Worm (Caenorhabditis elegans) whole organism, L2 larva: Measurements from ENCODE around the gene zak-1.

Experiments used
- R02D3.7 ChIP-seq: fragments of 150-350 bp; optimal IDR thresholded peaks from 2 replicates; lab custom pipeline; 2014; ENCODE audit warnings: missing biosample characterization, missing genetic modification characterization
- alr-1 ChIP-seq: fragments of 150-350 bp; optimal IDR thresholded peaks from 2 replicates; lab custom pipeline; 2014; ENCODE audit warnings: missing biosample characterization, missing genetic modification characterization
- ceh-82 ChIP-seq: fragments of 150-350 bp; optimal IDR thresholded peaks from 2 replicates; lab custom pipeline; 2014; ENCODE audit warnings: missing biosample characterization, missing genetic modification characterization
- dmd-4 ChIP-seq: sonication (generic microtip); optimal IDR thresholded peaks from 2 replicates; lab custom pipeline; 2017; ENCODE audit warnings: missing biosample characterization, missing genetic modification characterization
- fos-1 ChIP-seq: fragments of 150-350 bp; optimal IDR thresholded peaks from 2 replicates; lab custom pipeline; 2014; ENCODE audit warnings: missing biosample characterization, missing genetic modification characterization
- mab-5 ChIP-seq: fragments of 150-350 bp; optimal IDR thresholded peaks from 2 replicates; lab custom pipeline; 2014; ENCODE audit warnings: missing biosample characterization, missing genetic modification characterization
- nhr-12 ChIP-seq: fragments of 150-350 bp; optimal IDR thresholded peaks from 2 replicates; lab custom pipeline; 2014; ENCODE audit warnings: missing biosample characterization, missing genetic modification characterization
- nhr-129 ChIP-seq: fragments of 150-350 bp; optimal IDR thresholded peaks from 2 replicates; lab custom pipeline; 2014; ENCODE audit warnings: missing biosample characterization, missing genetic modification characterization
- nhr-25 ChIP-seq: fragments of 150-350 bp; sonication (generic microtip); optimal IDR thresholded peaks from 3 replicates; lab custom pipeline; 2014; ENCODE audit warnings: missing biosample characterization, missing genetic modification characterization
- nhr-77 ChIP-seq: fragments of 150-350 bp; optimal IDR thresholded peaks from 2 replicates; lab custom pipeline; 2014; ENCODE audit warnings: missing biosample characterization, missing genetic modification characterization
- peb-1 ChIP-seq: fragments of 150-350 bp; optimal IDR thresholded peaks from 2 replicates; lab custom pipeline; 2014; ENCODE audit warnings: missing biosample characterization, missing genetic modification characterization
- unc-39 ChIP-seq: fragments of 150-350 bp; optimal IDR thresholded peaks from 2 replicates; lab custom pipeline; 2014; ENCODE audit warnings: missing biosample characterization, missing genetic modification characterization
- zag-1 ChIP-seq: fragments of 150-350 bp; optimal IDR thresholded peaks from 2 replicates; lab custom pipeline; 2014; ENCODE audit warnings: missing biosample characterization, missing genetic modification characterization
- ztf-4 ChIP-seq: fragments of 150-350 bp; optimal IDR thresholded peaks from 2 replicates; lab custom pipeline; 2014; ENCODE audit warnings: missing biosample characterization, missing genetic modification characterization

ce11 chrIII:6881745-6882144 lies 25.1 kb upstream of the zak-1 start:
- TF ChIP-seq ztf-4 (no peak), nhr-77 (tag; lab: Kevin White, UChicago) (no peak), fos-1 (tag; lab: Kevin White, UChicago) (no peak), nhr-12 (tag; lab: Kevin White, UChicago) (no peak), zag-1 (tag; lab: Kevin White, UChicago) (no peak), mab-5 (tag; lab: Kevin White, UChicago) (no peak), R02D3.7 (tag; lab: Kevin White, UChicago) (no peak), dmd-4 (tag; lab: Kevin White, UChicago) (no peak), unc-39 (tag; lab: Kevin White, UChicago) (no peak), alr-1 (tag; lab: Kevin White, UChicago) (no peak), ceh-82 (tag; lab: Kevin White, UChicago) (no peak), nhr-25 (tag; lab: Kevin White, UChicago) (no peak), nhr-129 (tag; lab: Kevin White, UChicago) (no peak), peb-1 (tag; lab: Kevin White, UChicago) (no peak)
